Worm (Caenorhabditis elegans) whole organism, L4/young adult: Measurements from ENCODE around the gene bath-15.

ENCODE experiments used
- W03F9.2 ChIP-seq: fragments of 150-350 bp; optimal IDR thresholded peaks from 2 replicates; lab custom pipeline; 2014; ENCODE audit warnings: missing biosample characterization, missing genetic modification characterization
- dao-5 ChIP-seq: sonication (generic microtip); optimal IDR thresholded peaks from 2 replicates; lab custom pipeline; 2016; ENCODE audit warnings: missing genotype, missing genetic modification characterization, moderate library complexity, missing compliant biosample characterization
- him-1 ChIP-seq: sonication (generic microtip); optimal IDR thresholded peaks from 2 replicates; lab custom pipeline; 2016; ENCODE audit warnings: missing genotype, missing genetic modification reagents, missing genetic modification characterization, missing compliant biosample characterization

bath-15 gene

ce11 chrIII:7775983-7776440 lies at the start of gene bath-15:
Gene bath-15, minus strand, starts transcription at chrIII:7776033.
- TF ChIP-seq W03F9.2 (tag; lab: Kevin White, UChicago): no peak
- TF ChIP-seq dao-5 (tag; lab: Kevin White, UChicago): no peak
- no peak for TF ChIP-seq him-1 (tag; lab: Kevin White, UChicago)

DNA sequence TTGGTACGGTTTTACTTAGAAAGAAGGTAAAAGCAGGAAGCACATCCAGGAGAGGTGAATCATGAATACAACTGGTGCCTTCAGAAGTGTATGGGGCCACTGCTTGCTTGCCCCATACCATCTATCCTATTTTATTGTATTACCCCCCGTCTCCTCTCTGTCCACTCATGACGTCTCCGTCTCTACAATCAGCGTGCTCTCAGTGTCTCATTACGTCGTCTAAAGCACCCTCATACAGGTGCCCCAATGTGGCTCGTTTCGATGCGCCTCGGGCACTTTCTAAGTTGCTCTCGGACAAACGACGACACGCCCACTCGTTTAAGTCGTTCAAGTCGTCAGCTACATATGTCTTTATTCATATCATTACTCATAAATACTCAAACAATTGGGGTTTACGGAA lies 48.2 kb upstream of the bath-15 start:
- TF ChIP-seq him-1 (tag; lab: Kevin White, UChicago) (no peak), dao-5 (tag; lab: Kevin White, UChicago) (no peak), W03F9.2 (tag; lab: Kevin White, UChicago) (no peak)

ce11 chrIII:7823285-7823684 lies 47.5 kb upstream of the bath-15 start:
- TF ChIP-seq him-1 (tag; lab: Kevin White, UChicago): no peak
- TF ChIP-seq dao-5 (tag; lab: Kevin White, UChicago): no peak
- TF ChIP-seq W03F9.2 (tag; lab: Kevin White, UChicago): no peak

ce11 chrIII:7819866-7820265 lies 44.0 kb upstream of the bath-15 start:
- TF ChIP-seq him-1 (tag; lab: Kevin White, UChicago) (no peak), W03F9.2 (tag; lab: Kevin White, UChicago) (no peak), dao-5 (tag; lab: Kevin White, UChicago) (no peak)

ce11 chrIII:7818965-7819364 lies 43.1 kb upstream of the bath-15 start:
- TF ChIP-seq W03F9.2 (tag; lab: Kevin White, UChicago): no peak
- no peak for TF ChIP-seq dao-5 (tag; lab: Kevin White, UChicago)
- no peak for TF ChIP-seq him-1 (tag; lab: Kevin White, UChicago)

ce11 chrIII:7816463-7816862 lies 40.6 kb upstream of the bath-15 start:
- TF ChIP-seq dao-5 (tag; lab: Kevin White, UChicago) (no peak), W03F9.2 (tag; lab: Kevin White, UChicago) (no peak), him-1 (tag; lab: Kevin White, UChicago) (no peak)

- TF ChIP-seq W03F9.2 (tag; lab: Kevin White, UChicago) (no peak), dao-5 (tag; lab: Kevin White, UChicago) (no peak), him-1 (tag; lab: Kevin White, UChicago) (no peak)
These were observed 39.9 kb upstream of the bath-15 start for ce11 chrIII:7815571-7816348.

DNA sequence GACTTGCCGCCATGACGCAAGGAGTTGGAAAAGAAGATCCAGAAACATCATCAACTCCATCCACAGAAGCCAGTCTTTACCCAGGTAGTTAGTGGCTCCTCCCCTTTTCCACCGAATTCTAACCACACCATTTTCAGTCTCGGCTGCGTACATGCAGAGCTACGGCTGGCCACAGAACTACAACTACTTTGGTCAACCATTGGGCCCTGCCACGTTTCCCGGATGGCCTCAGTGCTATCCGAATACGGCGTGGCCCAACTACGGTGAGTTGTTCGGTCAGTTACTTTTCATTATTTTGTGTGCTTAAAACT lies 39.2 kb upstream of the bath-15 start:
- TF ChIP-seq him-1 (tag; lab: Kevin White, UChicago) (no peak), W03F9.2 (tag; lab: Kevin White, UChicago) (no peak), dao-5 (tag; lab: Kevin White, UChicago) (no peak)

DNA sequence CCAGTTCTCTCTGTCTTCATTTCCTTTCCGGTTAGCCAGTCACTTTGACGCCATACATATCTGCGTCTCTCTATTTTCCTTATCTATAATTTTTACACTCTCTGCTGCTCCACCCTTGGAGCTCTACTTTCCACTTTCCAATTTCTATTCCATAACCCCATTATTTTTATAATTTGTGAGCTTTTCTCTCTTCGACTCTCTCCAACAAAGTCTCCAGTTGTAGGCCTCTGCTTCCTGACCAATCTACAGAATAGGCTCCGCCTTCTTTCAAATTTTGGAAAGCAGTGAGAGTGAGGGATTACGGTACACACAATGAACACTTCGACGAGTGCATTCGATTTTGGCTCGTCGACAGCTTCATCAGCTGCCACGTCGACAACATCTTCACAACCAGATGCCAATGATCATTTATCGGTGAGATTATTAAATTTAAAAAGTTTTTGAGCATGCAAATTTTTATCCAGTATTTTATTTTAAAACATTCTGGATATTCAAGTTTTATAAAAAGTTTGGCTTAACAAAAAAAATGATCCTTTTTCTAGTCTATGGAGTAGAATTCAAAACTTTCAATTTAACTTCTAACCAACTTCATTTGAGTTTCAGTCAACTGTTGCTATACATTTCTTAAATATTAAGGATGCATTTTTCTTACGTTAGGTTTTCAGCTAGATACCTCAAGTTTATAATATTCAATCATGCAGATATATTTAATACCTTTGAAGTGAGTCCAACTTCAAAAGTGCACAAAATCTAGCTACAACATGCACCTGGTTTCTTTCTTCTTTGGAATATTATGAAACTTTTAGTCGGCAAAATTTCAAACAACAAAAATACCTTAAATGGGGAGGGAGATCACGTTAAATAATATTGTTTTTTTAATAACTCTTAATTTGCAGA lies 38.6 kb upstream of the bath-15 start, which contains the start of gene egl-5:
Gene egl-5 (plus strand): TSS at position 216 of the 897 bp plus-strand sequence.
- TF ChIP-seq dao-5 (tag; lab: Kevin White, UChicago) (no peak), him-1 (tag; lab: Kevin White, UChicago) (no peak), W03F9.2 (tag; lab: Kevin White, UChicago) (no peak)

ce11 chrIII:7812208-7812880 lies 36.5 kb upstream of the bath-15 start:
- TF ChIP-seq W03F9.2 (tag; lab: Kevin White, UChicago): no peak
- no peak for TF ChIP-seq him-1 (tag; lab: Kevin White, UChicago)
- no peak for TF ChIP-seq dao-5 (tag; lab: Kevin White, UChicago)

ce11 chrIII:7809033-7809432 lies 33.2 kb upstream of the bath-15 start:
- TF ChIP-seq him-1 (tag; lab: Kevin White, UChicago) (no peak), W03F9.2 (tag; lab: Kevin White, UChicago) (no peak), dao-5 (tag; lab: Kevin White, UChicago) (no peak)

ce11 chrIII:7806947-7807346 lies 31.1 kb upstream of the bath-15 start:
- TF ChIP-seq W03F9.2 (tag; lab: Kevin White, UChicago) (no peak), him-1 (tag; lab: Kevin White, UChicago) (no peak), dao-5 (tag; lab: Kevin White, UChicago) (no peak)

DNA sequence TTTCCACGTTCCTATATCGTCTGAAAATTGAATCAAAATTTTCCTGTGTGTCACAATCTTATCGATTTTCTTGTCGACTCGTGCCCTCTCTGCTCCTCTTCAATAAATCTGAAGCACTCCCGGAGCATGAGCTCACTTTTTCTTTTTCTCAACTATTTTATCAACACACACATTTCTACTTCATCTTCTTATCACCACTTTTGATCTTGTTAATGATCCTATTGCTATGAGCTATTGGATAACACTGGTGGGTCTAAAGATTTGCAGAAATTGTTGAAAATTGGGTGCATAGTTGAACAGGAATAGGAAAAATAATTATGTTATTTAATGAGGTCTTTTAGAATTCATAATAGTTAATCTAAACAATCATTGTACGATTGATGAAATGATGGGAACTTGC lies 29.4 kb upstream of the bath-15 start:
- TF ChIP-seq dao-5 (tag; lab: Kevin White, UChicago) (no peak), W03F9.2 (tag; lab: Kevin White, UChicago) (no peak), him-1 (tag; lab: Kevin White, UChicago) (no peak)
